Worm (Caenorhabditis elegans): Measurements from ENCODE around the gene K09F6.7.

DNA sequence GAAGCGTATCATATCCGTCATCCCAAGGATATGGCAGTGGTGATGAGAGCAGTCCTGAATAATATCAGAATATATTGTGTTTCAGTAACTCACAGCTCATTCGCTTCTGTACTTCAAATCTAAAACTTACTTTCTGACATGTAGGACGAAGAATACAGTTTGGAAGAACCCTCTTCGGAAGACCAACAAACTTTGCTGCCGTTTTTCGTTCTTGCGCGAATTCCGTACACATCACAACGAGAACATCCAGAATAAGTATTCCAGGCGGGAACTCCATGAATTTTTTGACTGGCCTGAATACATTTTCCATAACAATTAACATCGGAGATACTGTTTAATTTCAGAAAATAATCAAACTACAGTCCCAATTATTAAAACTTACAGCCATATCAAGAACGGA lies 14.5 kb downstream of the K09F6.7 start, which contains the start of gene K09F6.15:
- TF ChIP-seq dsc-1 (tag; optimal IDR thresholded peaks at IDR 0.05), result no peak
- TF ChIP-seq F16B12.6 (tag; optimal IDR thresholded peaks at IDR 0.05), result no peak
- TF ChIP-seq isw-1 (GFP tag; IDR thresholded peaks at IDR 0.05), result no peak
- TF ChIP-seq nhr-237 (tag; optimal IDR thresholded peaks at IDR 0.05), result no peak
- no peak for TF ChIP-seq nhr-28 (tag; optimal IDR thresholded peaks at IDR 0.05)
- no peak for TF ChIP-seq lin-39 (tag; optimal IDR thresholded peaks at IDR 0.05)
- TF ChIP-seq nhr-11 (tag; optimal IDR thresholded peaks at IDR 0.05), result no peak
- TF ChIP-seq tbx-2 (tag; optimal IDR thresholded peaks at IDR 0.05), result no peak
- no peak for TF ChIP-seq unc-62 (GFP tag; optimal IDR thresholded peaks at IDR 0.05)

Measured in whole organism, L1 larva.